In the genomic region with DNA sequence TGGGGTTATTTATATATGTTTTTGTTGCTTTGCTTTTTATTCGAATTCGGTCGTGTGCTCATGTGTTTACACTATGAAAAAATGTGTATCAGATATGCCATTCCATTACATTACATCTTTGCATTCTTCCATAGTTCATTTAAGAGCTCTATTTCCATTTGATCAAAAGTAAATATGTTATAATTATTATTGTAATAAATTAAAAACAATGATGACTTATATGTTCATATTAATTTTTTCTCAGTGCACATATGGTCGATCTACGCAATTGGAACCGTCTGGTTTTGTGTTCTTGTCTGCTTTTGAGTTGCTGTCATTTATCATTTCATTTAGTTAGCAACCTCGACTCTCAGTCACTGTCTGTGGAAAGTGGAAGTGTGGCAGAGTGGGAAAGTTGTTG, we compare ENCODE assay signal across 5 fruit fly cellular contexts.
TF ChIP-seq lines count a peak whose summit lies in the region.

No protein-coding gene starts in this region.

- TF ChIP-seq CTCF in whole organism, embryonic (GFP tag; optimal IDR thresholded peaks at IDR 0.05; lab: Kevin White, UChicago) = peak; percentile 43

TF ChIP-seq in whole organism, adult, 20 proteins besides CTCF, POLR2A, EP300 and RAD21:
- peak; percentile 94 for TF ChIP-seq bab1 (GFP tag; optimal IDR thresholded peaks at IDR 0.05; lab: Kevin White, UChicago)
- no peak for TF ChIP-seq CG1620 (GFP tag; optimal IDR thresholded peaks at IDR 0.05; lab: Kevin White, UChicago)
- TF ChIP-seq Hr96 (GFP tag; optimal IDR thresholded peaks at IDR 0.05; lab: Kevin White, UChicago) = no peak
- TF ChIP-seq ovo (GFP tag; optimal IDR thresholded peaks at IDR 0.05; lab: Kevin White, UChicago) = no peak
- peak; percentile 29 for TF ChIP-seq tj (GFP tag; optimal IDR thresholded peaks at IDR 0.05; lab: Kevin White, UChicago)
- TF ChIP-seq CG5204 (GFP tag; optimal IDR thresholded peaks at IDR 0.05; lab: Kevin White, UChicago) = no peak
- TF ChIP-seq cnc (optimal IDR thresholded peaks at IDR 0.05; lab: Kevin White, UChicago) = no peak
- peak; percentile 21 for TF ChIP-seq CG11617 (GFP tag; optimal IDR thresholded peaks at IDR 0.05; lab: Kevin White, UChicago)
- TF ChIP-seq Crg-1 (GFP tag; optimal IDR thresholded peaks at IDR 0.05; lab: Kevin White, UChicago) = no peak
- no peak for TF ChIP-seq kay (GFP tag; lab: Kevin White, UChicago; ENCODE audit: borderline replicate concordance)
- TF ChIP-seq CG7101 (tag; optimal IDR thresholded peaks at IDR 0.05; lab: Kevin White, UChicago) = peak; percentile 1
- TF ChIP-seq CG14711 (tag; optimal IDR thresholded peaks at IDR 0.05; lab: Kevin White, UChicago) = peak; percentile 47

TF ChIP-seq in whole organism, embryonic, 481 proteins besides CTCF, POLR2A, EP300 and RAD21 (continues in another document):
- peak; percentile 58 for TF ChIP-seq crol (GFP tag; IDR thresholded peaks at IDR 0.05; lab: Robert Waterston, UW)
- TF ChIP-seq knrl (GFP tag; IDR thresholded peaks at IDR 0.05; lab: Robert Waterston, UW; ENCODE audit: partially characterized antibody) = no peak
- TF ChIP-seq CG3163 (GFP tag; optimal IDR thresholded peaks at IDR 0.05; lab: Kevin White, UChicago) = no peak
- TF ChIP-seq bigmax (GFP tag; optimal IDR thresholded peaks at IDR 0.05; lab: Kevin White, UChicago) = no peak
- peak; percentile 84 for TF ChIP-seq CG32767 (GFP tag; IDR thresholded peaks at IDR 0.05; lab: Robert Waterston, UW)
- peak; percentile 87 for TF ChIP-seq CG10209 (GFP tag; optimal IDR thresholded peaks at IDR 0.05; lab: Kevin White, UChicago)
- TF ChIP-seq CG8388 (GFP tag; optimal IDR thresholded peaks at IDR 0.05; lab: Kevin White, UChicago) = peak; percentile 95
- peak; percentile 83 for TF ChIP-seq CG9817 (tag; optimal IDR thresholded peaks at IDR 0.05; lab: Kevin White, UChicago)
- peak; percentile 45 for TF ChIP-seq CG17802 (tag; optimal IDR thresholded peaks at IDR 0.05; lab: Kevin White, UChicago)
- TF ChIP-seq CG15601 (tag; optimal IDR thresholded peaks at IDR 0.05; lab: Kevin White, UChicago) = peak; percentile 96
- no peak for TF ChIP-seq maf-S (GFP tag; optimal IDR thresholded peaks at IDR 0.05; lab: Kevin White, UChicago)
- TF ChIP-seq inv (GFP tag; IDR thresholded peaks at IDR 0.05; lab: Robert Waterston, UW; ENCODE audit: partially characterized antibody) = no peak
- peak; percentile 4 for TF ChIP-seq CG7928 (GFP tag; optimal IDR thresholded peaks at IDR 0.05; lab: Kevin White, UChicago)
- peak; percentile 94 for TF ChIP-seq twi (tag; optimal IDR thresholded peaks at IDR 0.05; lab: Kevin White, UChicago)
- peak; percentile 21 for TF ChIP-seq CG8944 (GFP tag; optimal IDR thresholded peaks at IDR 0.05; lab: Kevin White, UChicago)
- TF ChIP-seq Dip3 (GFP tag; optimal IDR thresholded peaks at IDR 0.05; lab: Kevin White, UChicago) = peak; percentile 28
- TF ChIP-seq lola (GFP tag; optimal IDR thresholded peaks at IDR 0.05; lab: Kevin White, UChicago) = peak in 1 of 3 experiments; percentile 95
- peak; percentile 67 for TF ChIP-seq CG18476 (GFP tag; optimal IDR thresholded peaks at IDR 0.05; lab: Kevin White, UChicago)

TF ChIP-seq in whole organism, prepupa, 60 proteins besides CTCF, POLR2A, EP300 and RAD21 (continues in another document):
- TF ChIP-seq net (GFP tag; optimal IDR thresholded peaks at IDR 0.05; lab: Kevin White, UChicago) (peak; percentile 87), Met (GFP tag; optimal IDR thresholded peaks at IDR 0.05; lab: Kevin White, UChicago) (peak; percentile 73), CG32006 (GFP tag; optimal IDR thresholded peaks at IDR 0.05; lab: Kevin White, UChicago) (peak; percentile 75), CG9139 (GFP tag; optimal IDR thresholded peaks at IDR 0.05; lab: Kevin White, UChicago) (peak; percentile 93), dac (GFP tag; optimal IDR thresholded peaks at IDR 0.05; lab: Kevin White, UChicago) (no peak), cyc (GFP tag; optimal IDR thresholded peaks at IDR 0.05; lab: Kevin White, UChicago) (peak; percentile 69), CG4318 (GFP tag; optimal IDR thresholded peaks at IDR 0.05; lab: Kevin White, UChicago) (peak; percentile 27), salr (GFP tag; optimal IDR thresholded peaks at IDR 0.05; lab: Kevin White, UChicago) (peak; percentile 55 to 74), topi (GFP tag; optimal IDR thresholded peaks at IDR 0.05; lab: Kevin White, UChicago) (peak; percentile 76), CG15336 (GFP tag; IDR thresholded peaks at IDR 0.05; lab: Robert Waterston, UW) (peak; percentile 85), CG8319 (GFP tag; optimal IDR thresholded peaks at IDR 0.05; lab: Kevin White, UChicago) (peak; percentile 72), Eip78C (GFP tag; lab: Kevin White, UChicago) (peak; percentile 96), Smox (GFP tag; optimal IDR thresholded peaks at IDR 0.05; lab: Kevin White, UChicago) (peak; percentile 77), fd85E (GFP tag; optimal IDR thresholded peaks at IDR 0.05; lab: Kevin White, UChicago) (peak; percentile 41), CG10669 (GFP tag; optimal IDR thresholded peaks at IDR 0.05; lab: Kevin White, UChicago) (peak; percentile 88), CG6163 (GFP tag; IDR thresholded peaks at IDR 0.05; lab: Robert Waterston, UW) (peak; percentile 92), dsx (GFP tag; optimal IDR thresholded peaks at IDR 0.05; lab: Kevin White, UChicago; ENCODE audit: poor library complexity, severe bottlenecking) (peak; percentile 95), Blimp-1 (GFP tag; optimal IDR thresholded peaks at IDR 0.05; lab: Kevin White, UChicago) (peak; percentile 40), CG34406 (GFP tag; optimal IDR thresholded peaks at IDR 0.05; lab: Kevin White, UChicago) (peak; percentile 90)

TF ChIP-seq in whole organism, pupa, 21 proteins besides CTCF, POLR2A, EP300 and RAD21:
- peak; percentile 77 for TF ChIP-seq gl (tag; optimal IDR thresholded peaks at IDR 0.05; lab: Kevin White, UChicago)
- TF ChIP-seq CG8301 (tag; optimal IDR thresholded peaks at IDR 0.05; lab: Kevin White, UChicago) = peak; percentile 64
- TF ChIP-seq CG13204 (GFP tag; optimal IDR thresholded peaks at IDR 0.05; lab: Kevin White, UChicago) = peak; percentile 76
- peak; percentile 86 for TF ChIP-seq CG34367 (tag; optimal IDR thresholded peaks at IDR 0.05; lab: Kevin White, UChicago)
- peak; percentile 85 for TF ChIP-seq Pif1A (GFP tag; optimal IDR thresholded peaks at IDR 0.05; lab: Kevin White, UChicago)
- TF ChIP-seq fd96Ca (GFP tag; IDR thresholded peaks at IDR 0.05; lab: Robert Waterston, UW) = 0 out of 3 replicates have a peak, but pooled peaks have one; percentile 25
- peak; percentile 78 for TF ChIP-seq EcR (GFP tag; optimal IDR thresholded peaks at IDR 0.05; lab: Kevin White, UChicago)
- peak; percentile 73 for TF ChIP-seq D1 (tag; optimal IDR thresholded peaks at IDR 0.05; lab: Kevin White, UChicago)
- peak; percentile 63 for TF ChIP-seq CG12605 (GFP tag; IDR thresholded peaks at IDR 0.05; lab: Robert Waterston, UW)
- TF ChIP-seq CG17806 (tag; optimal IDR thresholded peaks at IDR 0.05; lab: Kevin White, UChicago) = peak; percentile 89
- TF ChIP-seq CG8159 (tag; optimal IDR thresholded peaks at IDR 0.05; lab: Kevin White, UChicago) = peak; percentile 93
- peak; percentile 78 for TF ChIP-seq Pif1B (GFP tag; optimal IDR thresholded peaks at IDR 0.05; lab: Kevin White, UChicago)
- peak; percentile 87 for TF ChIP-seq CG9948 (tag; optimal IDR thresholded peaks at IDR 0.05; lab: Kevin White, UChicago)
- TF ChIP-seq CG32121 (GFP tag; IDR thresholded peaks at IDR 0.05; lab: Robert Waterston, UW) = peak; percentile 47; the same call in 1 of the 2 replicates
- peak; percentile 94 for TF ChIP-seq CG15710 (tag; optimal IDR thresholded peaks at IDR 0.05; lab: Kevin White, UChicago)
- TF ChIP-seq Snoo (tag; optimal IDR thresholded peaks at IDR 0.05; lab: Kevin White, UChicago) = peak; percentile 75
- peak; percentile 72 for TF ChIP-seq Ets98B (GFP tag; IDR thresholded peaks at IDR 0.05; lab: Robert Waterston, UW)
- peak; percentile 85 for TF ChIP-seq CG4496 (GFP tag; IDR thresholded peaks at IDR 0.05; lab: Robert Waterston, UW)
- TF ChIP-seq rn (GFP tag; IDR thresholded peaks at IDR 0.05; lab: Robert Waterston, UW) = peak; percentile 74
- TF ChIP-seq CG10348 (GFP tag; IDR thresholded peaks at IDR 0.05; lab: Robert Waterston, UW) = no peak
- TF ChIP-seq CG14655 (GFP tag; optimal IDR thresholded peaks at IDR 0.05; lab: Kevin White, UChicago) = peak; percentile 73
TF ChIP-seq in whole organism, pupa: peak in this region for 20.

TF ChIP-seq in whole organism, wandering third instar larva, 38 proteins besides CTCF, POLR2A, EP300 and RAD21 (continues in another document):
- TF ChIP-seq Rel (GFP tag; optimal IDR thresholded peaks at IDR 0.05; lab: Kevin White, UChicago) = no peak
- TF ChIP-seq Rel (tag; optimal IDR thresholded peaks at IDR 0.05; lab: Kevin White, UChicago) = peak; percentile 34
- no peak for TF ChIP-seq Dif (GFP tag; optimal IDR thresholded peaks at IDR 0.05; lab: Kevin White, UChicago; ENCODE audit: partially characterized antibody)
- TF ChIP-seq dmrt93B (GFP tag; optimal IDR thresholded peaks at IDR 0.05; lab: Kevin White, UChicago) = peak; percentile 46
- peak; percentile 65 for TF ChIP-seq h (GFP tag; optimal IDR thresholded peaks at IDR 0.05; lab: Kevin White, UChicago)
- no peak for TF ChIP-seq pan (optimal IDR thresholded peaks at IDR 0.05; lab: Kevin White, UChicago)
- no peak for TF ChIP-seq Vsx2 (GFP tag; optimal IDR thresholded peaks at IDR 0.05; lab: Kevin White, UChicago; ENCODE audit: partially characterized antibody)
- TF ChIP-seq Dfd (GFP tag; optimal IDR thresholded peaks at IDR 0.05; lab: Kevin White, UChicago) = no peak
- TF ChIP-seq Jra (GFP tag; optimal IDR thresholded peaks at IDR 0.05; lab: Kevin White, UChicago) = no peak
- TF ChIP-seq Hr78 (GFP tag; optimal IDR thresholded peaks at IDR 0.05; lab: Kevin White, UChicago) = no peak
- peak; percentile 57 for TF ChIP-seq fru (GFP tag; optimal IDR thresholded peaks at IDR 0.05; lab: Kevin White, UChicago)
- TF ChIP-seq N (GFP tag; optimal IDR thresholded peaks at IDR 0.05; lab: Kevin White, UChicago) = no peak
- TF ChIP-seq Mio (GFP tag; optimal IDR thresholded peaks at IDR 0.05; lab: Kevin White, UChicago) = no peak
- peak; percentile 5 for TF ChIP-seq CG9705 (GFP tag; optimal IDR thresholded peaks at IDR 0.05; lab: Kevin White, UChicago)
- no peak for TF ChIP-seq GATAd (GFP tag; optimal IDR thresholded peaks at IDR 0.05; lab: Kevin White, UChicago)
- TF ChIP-seq sage (GFP tag; optimal IDR thresholded peaks at IDR 0.05; lab: Kevin White, UChicago) = peak; percentile 3
- TF ChIP-seq jim (GFP tag; optimal IDR thresholded peaks at IDR 0.05; lab: Kevin White, UChicago) = no peak
- TF ChIP-seq dsf (GFP tag; optimal IDR thresholded peaks at IDR 0.05; lab: Kevin White, UChicago; ENCODE audit: borderline replicate concordance) = no peak
- TF ChIP-seq Myc (optimal IDR thresholded peaks at IDR 0.05; lab: Kevin White, UChicago) = no peak
- peak; percentile 68 for TF ChIP-seq sv (GFP tag; optimal IDR thresholded peaks at IDR 0.05; lab: Kevin White, UChicago)
- TF ChIP-seq woc (GFP tag; optimal IDR thresholded peaks at IDR 0.05; lab: Kevin White, UChicago) = no peak
- TF ChIP-seq Abd-B (GFP tag; optimal IDR thresholded peaks at IDR 0.05; lab: Kevin White, UChicago) = no peak
- TF ChIP-seq CrebA (GFP tag; optimal IDR thresholded peaks at IDR 0.05; lab: Kevin White, UChicago; ENCODE audit: borderline replicate concordance) = no peak
